Worm (Caenorhabditis elegans) whole organism, L3 larva: ENCODE measurements around the gene hpr-9.
A peak's percentile ranks its signal among the peaks of the same experiment; 100 is the strongest.

Experiments used
- R02D3.7 ChIP-seq: fragments of 150-350 bp; optimal IDR thresholded peaks from 2 replicates; lab custom pipeline; 2014; ENCODE audit warnings: missing biosample characterization, missing genetic modification characterization
- aly-2 ChIP-seq: fragments of 150-350 bp; optimal IDR thresholded peaks from 2 replicates; lab custom pipeline; 2014; ENCODE audit warnings: missing biosample characterization, missing genetic modification characterization
- ceh-28 ChIP-seq: fragments of 150-350 bp; optimal IDR thresholded peaks from 2 replicates; lab custom pipeline; 2014; ENCODE audit warnings: missing biosample characterization, missing genetic modification reagents, missing genetic modification characterization
- ceh-82 ChIP-seq: fragments of 150-350 bp; optimal IDR thresholded peaks from 2 replicates; lab custom pipeline; 2014; ENCODE audit warnings: missing biosample characterization, missing genetic modification characterization
- lin-39 ChIP-seq: fragments of 150-350 bp; optimal IDR thresholded peaks from 2 replicates; lab custom pipeline; 2018; ENCODE audit warnings: missing biosample characterization, missing genetic modification reagents, missing genetic modification characterization
- mdl-1 ChIP-seq: fragments of 150-350 bp; optimal IDR thresholded peaks from 2 replicates; lab custom pipeline; 2014; ENCODE audit warnings: missing biosample characterization, missing genetic modification characterization
- nhr-12 ChIP-seq: fragments of 150-350 bp; optimal IDR thresholded peaks from 2 replicates; lab custom pipeline; 2014; ENCODE audit warnings: missing biosample characterization, missing genetic modification characterization
- pha-4 ChIP-seq: fragments of 150-350 bp; optimal IDR thresholded peaks from 2 replicates; lab custom pipeline; 2014; ENCODE audit warnings: missing biosample characterization, missing genetic modification reagents, missing genetic modification characterization
- snpc-4 ChIP-seq: fragments of 150-350 bp; optimal IDR thresholded peaks from 2 replicates; lab custom pipeline; 2014; ENCODE audit warnings: missing biosample characterization, missing genetic modification characterization
- unc-39 ChIP-seq: sonication (generic microtip); optimal IDR thresholded peaks from 4 replicates; lab custom pipeline; 2017; ENCODE audit warnings: missing biosample characterization, missing genetic modification characterization
- unc-62 ChIP-seq: fragments of 150-350 bp; sonication (generic microtip); optimal IDR thresholded peaks from 4 replicates; lab custom pipeline; 2014; ENCODE audit warnings: missing biosample characterization, missing genetic modification reagents, missing genetic modification characterization

DNA sequence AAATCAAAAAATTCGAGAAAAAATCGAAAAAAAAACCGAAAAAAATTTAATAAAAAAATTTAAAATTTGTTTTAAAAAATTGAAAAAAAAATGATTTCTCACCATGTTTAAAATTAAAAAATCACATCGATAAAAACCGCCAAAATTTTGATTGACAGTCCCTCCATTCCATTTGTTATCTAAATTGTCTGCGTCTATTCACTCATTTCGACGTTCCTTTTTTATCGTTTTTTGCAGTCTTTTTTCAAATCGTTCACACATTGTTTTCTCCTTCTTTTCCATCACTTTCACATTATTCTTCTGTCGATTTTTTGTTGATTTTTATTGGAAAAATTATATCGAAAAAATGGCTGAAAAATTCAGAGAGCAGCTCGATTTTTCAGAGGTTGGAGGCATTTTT is 34.7 kb downstream of the hpr-9 start:
- TF ChIP-seq snpc-4 (no peak), mdl-1 (no peak), ceh-28 (tag; lab: Kevin White, UChicago) (no peak), lin-39 (no peak), unc-39 (tag; lab: Kevin White, UChicago) (no peak), R02D3.7 (no peak), aly-2 (tag; lab: Kevin White, UChicago) (no peak), pha-4 (tag; lab: Kevin White, UChicago) (peak; percentile 17), unc-62 (GFP tag; lab: Kevin White, UChicago) (no peak), ceh-82 (tag; lab: Kevin White, UChicago) (no peak), nhr-12 (tag; lab: Kevin White, UChicago) (no peak)
